Worm (Caenorhabditis elegans): ENCODE results near the gene nhr-179.

DNA sequence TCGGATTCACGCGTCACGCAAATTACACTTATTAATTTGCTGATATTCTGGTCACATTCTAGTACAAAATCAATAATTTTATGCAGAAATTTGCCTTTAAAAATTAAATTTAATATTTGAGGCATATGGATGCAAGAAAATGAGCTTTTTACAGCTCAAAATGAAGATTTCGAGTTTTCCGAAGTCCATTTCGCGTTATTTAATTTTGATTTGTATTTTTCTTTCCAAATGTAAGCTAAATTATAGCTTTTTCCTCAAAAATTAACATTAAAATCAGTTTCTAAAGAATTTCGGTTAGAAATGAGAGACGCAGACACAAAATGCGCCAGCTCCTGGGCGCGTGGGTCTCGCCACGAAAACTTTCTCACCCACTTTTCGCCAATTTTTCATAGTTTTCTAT lies 31.8 kb downstream of the nhr-179 start, which contains the start of gene F16B4.6:
- no peak for TF ChIP-seq madf-5 (GFP tag; IDR thresholded peaks at IDR 0.05)
- TF ChIP-seq pha-4 (GFP tag; IDR thresholded peaks at IDR 0.05): no peak
- no peak for TF ChIP-seq pha-4 (tag; optimal IDR thresholded peaks at IDR 0.05)
- TF ChIP-seq pqm-1 (tag; optimal IDR thresholded peaks at IDR 0.05): no peak
- no peak for TF ChIP-seq nhr-6 (tag; optimal IDR thresholded peaks at IDR 0.05)
- no peak for TF ChIP-seq fkh-10 (GFP tag; optimal IDR thresholded peaks at IDR 0.05)
- no peak for TF ChIP-seq unc-39 (tag; optimal IDR thresholded peaks at IDR 0.05)
- TF ChIP-seq nhr-25 (tag; optimal IDR thresholded peaks at IDR 0.05; ENCODE audit: borderline replicate concordance, insufficient read depth): no peak
- no peak for TF ChIP-seq zfp-3 (GFP tag; conservative IDR thresholded peaks at IDR 0.05)
- TF ChIP-seq arid-1 (GFP tag; conservative IDR thresholded peaks at IDR 0.05): no peak

All from whole organism, L4 larva.